Fruit fly (Drosophila melanogaster) whole organism, prepupa: ENCODE data around the gene CG44532.

ENCODE experiments used
- Blimp-1 ChIP-seq: fragments of 200-800 bp; sonication (Bioruptor generic); optimal IDR thresholded peaks from 3 replicates; lab custom pipeline; 2017; ENCODE audit warnings: missing biosample characterization, missing genetic modification characterization, mild to moderate bottlenecking, moderate library complexity, missing genetic modification reagents
- CG10669 ChIP-seq: fragments of 200-800 bp; sonication (Bioruptor generic); optimal IDR thresholded peaks from 3 replicates; lab custom pipeline; 2018; ENCODE audit warnings: missing biosample characterization, mild to moderate bottlenecking, missing genetic modification characterization, moderate library complexity
- CG11294 ChIP-seq: fragments of 200-800 bp; sonication (Bioruptor generic); IDR thresholded peaks from 2 replicates; pipeline ENCODE4 v1.3.6; 2022; ENCODE audit warnings: missing biosample characterization, missing genetic modification characterization
- CG11902 ChIP-seq: fragments of 200-800 bp; sonication (Bioruptor generic); optimal IDR thresholded peaks from 3 replicates; lab custom pipeline; 2016; ENCODE audit warnings: missing biosample characterization, missing genetic modification characterization
- CG15336 ChIP-seq: fragments of 200-800 bp; sonication (Bioruptor generic); IDR thresholded peaks from 2 replicates; pipeline ENCODE4 v1.3.6; 2022; ENCODE audit warnings: missing biosample characterization, missing genetic modification characterization
- CG16779 ChIP-seq: fragments of 200-800 bp; sonication (Bioruptor generic); optimal IDR thresholded peaks from 3 replicates; lab custom pipeline; 2017; ENCODE audit warnings: missing biosample characterization, mild to moderate bottlenecking, missing genetic modification characterization
- CG3032 ChIP-seq: fragments of 200-800 bp; optimal IDR thresholded peaks from 2 replicates; lab custom pipeline; 2019; ENCODE audit warnings: missing biosample characterization, mild to moderate bottlenecking, missing genetic modification characterization, moderate library complexity
- CG31627 ChIP-seq: fragments of 200-800 bp; sonication (Bioruptor generic); optimal IDR thresholded peaks from 3 replicates; lab custom pipeline; 2016; ENCODE audit warnings: missing biosample characterization, missing genetic modification characterization
- CG32006 ChIP-seq: fragments of 200-800 bp; sonication (Bioruptor generic); optimal IDR thresholded peaks from 3 replicates; lab custom pipeline; 2017; ENCODE audit warnings: missing biosample characterization, mild to moderate bottlenecking, missing genetic modification characterization
- CG34406 ChIP-seq: fragments of 200-800 bp; sonication (Bioruptor generic); optimal IDR thresholded peaks from 3 replicates; lab custom pipeline; 2016; ENCODE audit warnings: missing biosample characterization, missing genetic modification characterization
- CG3919 ChIP-seq: fragments of 200-800 bp; sonication (Bioruptor generic); optimal IDR thresholded peaks from 3 replicates; lab custom pipeline; 2016; ENCODE audit warnings: missing biosample characterization, missing genetic modification characterization
- CG4318 ChIP-seq: fragments of 200-800 bp; sonication (Bioruptor generic); optimal IDR thresholded peaks from 3 replicates; lab custom pipeline; 2017; ENCODE audit warnings: missing biosample characterization, mild to moderate bottlenecking, missing genetic modification characterization
- CG6163 ChIP-seq: fragments of 200-800 bp; sonication (Bioruptor generic); IDR thresholded peaks from 3 replicates; pipeline ENCODE4 v1.3.6; 2022; ENCODE audit warnings: missing biosample characterization, missing genetic modification characterization
- CG6276 ChIP-seq: fragments of 200-800 bp; sonication (Bioruptor generic); optimal IDR thresholded peaks from 2 replicates; lab custom pipeline; 2017; ENCODE audit warnings: missing biosample characterization, mild to moderate bottlenecking, missing genetic modification characterization
- CG6792 ChIP-seq: fragments of 200-800 bp; sonication (Bioruptor generic); optimal IDR thresholded peaks from 3 replicates; lab custom pipeline; 2016; ENCODE audit warnings: missing biosample characterization, missing genetic modification characterization
- CG6808 ChIP-seq: fragments of 200-800 bp; sonication (Bioruptor generic); optimal IDR thresholded peaks from 3 replicates; lab custom pipeline; 2017; ENCODE audit warnings: missing biosample characterization, missing genetic modification characterization, mild to moderate bottlenecking, moderate library complexity, missing genetic modification reagents
- CG7368 ChIP-seq: fragments of 200-800 bp; sonication (Bioruptor generic); optimal IDR thresholded peaks from 3 replicates; lab custom pipeline; 2016; ENCODE audit warnings: missing biosample characterization, missing genetic modification characterization
- CG8119 ChIP-seq: fragments of 200-800 bp; sonication (Bioruptor generic); IDR thresholded peaks from 3 replicates; pipeline ENCODE4 v1.3.6; 2022; ENCODE audit warnings: missing biosample characterization, missing genetic modification characterization
- CG8319 ChIP-seq: fragments of 200-800 bp; sonication (Bioruptor generic); optimal IDR thresholded peaks from 3 replicates; lab custom pipeline; 2016; ENCODE audit warnings: missing biosample characterization, missing genetic modification characterization
- CG8632 ChIP-seq: fragments of 200-800 bp; sonication (Bioruptor generic); optimal IDR thresholded peaks from 3 replicates; lab custom pipeline; 2016; ENCODE audit warnings: missing biosample characterization, missing genetic modification characterization
- CG9139 ChIP-seq: fragments of 200-800 bp; sonication (Bioruptor generic); optimal IDR thresholded peaks from 3 replicates; lab custom pipeline; 2017; ENCODE audit warnings: missing biosample characterization, mild to moderate bottlenecking, missing genetic modification characterization
- Eip75B ChIP-seq: fragments of 200-800 bp; sonication (Bioruptor generic); optimal IDR thresholded peaks from 3 replicates; lab custom pipeline; 2016; ENCODE audit warnings: missing biosample characterization, missing genetic modification characterization
- Eip78C ChIP-seq: fragments of 200-800 bp; sonication (Bioruptor generic); peaks from one replicate; lab custom pipeline; 2016; ENCODE audit warnings: missing biosample characterization, missing genetic modification characterization
- Eip93F ChIP-seq: fragments of 200-800 bp; sonication (Bioruptor generic); optimal IDR thresholded peaks from 2 replicates; lab custom pipeline; 2016; ENCODE audit warnings: missing biosample characterization, mild to moderate bottlenecking, missing genetic modification characterization
- Ets21C ChIP-seq: fragments of 200-800 bp; sonication (Bioruptor generic); optimal IDR thresholded peaks from 3 replicates; lab custom pipeline; 2016; ENCODE audit warnings: missing biosample characterization, missing genetic modification characterization
- Ets96B ChIP-seq: fragments of 200-800 bp; optimal IDR thresholded peaks from 2 replicates; lab custom pipeline; 2019; ENCODE audit warnings: missing biosample characterization, mild to moderate bottlenecking, missing genetic modification characterization, moderate library complexity
- Gug ChIP-seq: fragments of 200-800 bp; sonication (Bioruptor generic); IDR thresholded peaks from 2 replicates; pipeline ENCODE4 v1.3.6; 2022; ENCODE audit warnings: missing biosample characterization, missing genetic modification characterization
- Hr38 ChIP-seq: sonication (Bioruptor generic); optimal IDR thresholded peaks from 2 replicates; lab custom pipeline; 2016; ENCODE audit warnings: missing biosample characterization, missing genetic modification characterization
- Hr39 ChIP-seq: fragments of 200-800 bp; sonication (Bioruptor generic); optimal IDR thresholded peaks from 2 replicates; lab custom pipeline; 2016; ENCODE audit warnings: missing biosample characterization, missing genetic modification characterization
- Hr4 ChIP-seq: fragments of 200-800 bp; sonication (Bioruptor generic); optimal IDR thresholded peaks from 3 replicates; lab custom pipeline; 2016; ENCODE audit warnings: missing biosample characterization, missing genetic modification characterization
- Lpt ChIP-seq: fragments of 200-800 bp; sonication (Bioruptor generic); optimal IDR thresholded peaks from 3 replicates; lab custom pipeline; 2016; ENCODE audit warnings: missing biosample characterization, missing genetic modification characterization
- Met ChIP-seq: fragments of 200-800 bp; sonication (Bioruptor generic); optimal IDR thresholded peaks from 3 replicates; lab custom pipeline; 2016; ENCODE audit warnings: missing biosample characterization, missing genetic modification characterization
- OdsH ChIP-seq: fragments of 200-800 bp; sonication (Bioruptor generic); optimal IDR thresholded peaks from 3 replicates; lab custom pipeline; 2016; ENCODE audit warnings: missing biosample characterization, missing genetic modification characterization
- Sox102F ChIP-seq: fragments of 200-800 bp; sonication (Bioruptor generic); optimal IDR thresholded peaks from 2 replicates; lab custom pipeline; 2016; ENCODE audit warnings: missing biosample characterization, mild to moderate bottlenecking, missing genetic modification characterization
- Sox14 ChIP-seq: fragments of 200-800 bp; sonication (Bioruptor generic); optimal IDR thresholded peaks from 3 replicates; lab custom pipeline; 2016; ENCODE audit warnings: missing biosample characterization, missing genetic modification characterization
- dac ChIP-seq: fragments of 200-800 bp; sonication (Bioruptor generic); optimal IDR thresholded peaks from 2 replicates; lab custom pipeline; 2017; ENCODE audit warnings: missing biosample characterization, mild to moderate bottlenecking, missing genetic modification characterization
- dsx ChIP-seq: fragments of 200-800 bp; optimal IDR thresholded peaks from 3 replicates; lab custom pipeline; 2019; ENCODE audit warnings: missing biosample characterization, mild to moderate bottlenecking, missing genetic modification characterization, moderate library complexity; ENCODE audit not compliant: poor library complexity, severe bottlenecking
- eg ChIP-seq: fragments of 200-800 bp; sonication (Bioruptor generic); IDR thresholded peaks from 3 replicates; pipeline ENCODE4 v1.3.6; 2022; ENCODE audit warnings: missing biosample characterization, missing genetic modification characterization
- esn ChIP-seq: fragments of 200-800 bp; sonication (Bioruptor generic); optimal IDR thresholded peaks from 2 replicates; lab custom pipeline; 2016; ENCODE audit warnings: missing biosample characterization, mild to moderate bottlenecking, missing genetic modification characterization, moderate library complexity
- fd59A ChIP-seq: fragments of 200-800 bp; sonication (Bioruptor generic); optimal IDR thresholded peaks from 2 replicates; lab custom pipeline; 2017; ENCODE audit warnings: missing biosample characterization, mild to moderate bottlenecking, missing genetic modification characterization, missing genetic modification reagents
- lz ChIP-seq: fragments of 200-800 bp; sonication (Bioruptor generic); optimal IDR thresholded peaks from 3 replicates; lab custom pipeline; 2016; ENCODE audit warnings: missing biosample characterization, missing genetic modification characterization
- net ChIP-seq: fragments of 200-800 bp; sonication (Bioruptor generic); optimal IDR thresholded peaks from 3 replicates; lab custom pipeline; 2016; ENCODE audit warnings: missing biosample characterization, missing genetic modification characterization
- pdm3 ChIP-seq: fragments of 200-800 bp; sonication (Bioruptor generic); optimal IDR thresholded peaks from 3 replicates; lab custom pipeline; 2016; ENCODE audit warnings: missing biosample characterization, missing genetic modification characterization
- salr ChIP-seq, 2 experiments: fragments of 200-800 bp; sonication (Bioruptor generic); optimal IDR thresholded peaks; 3 replicates each; lab custom pipeline; 2016 to 2018; ENCODE audit warnings: missing biosample characterization in 2 of 2, missing genetic modification characterization in 2 of 2, mild to moderate bottlenecking in 1 of 2
- spab ChIP-seq: fragments of 200-800 bp; sonication (Bioruptor generic); optimal IDR thresholded peaks from 2 replicates; lab custom pipeline; 2017; ENCODE audit warnings: missing biosample characterization, mild to moderate bottlenecking, missing genetic modification characterization, missing genetic modification reagents
- topi ChIP-seq: fragments of 200-800 bp; sonication (Bioruptor generic); optimal IDR thresholded peaks from 3 replicates; lab custom pipeline; 2016; ENCODE audit warnings: missing biosample characterization, missing genetic modification characterization
- vri ChIP-seq: fragments of 200-800 bp; sonication (Bioruptor generic); optimal IDR thresholded peaks from 3 replicates; lab custom pipeline; 2016; ENCODE audit warnings: missing biosample characterization, mild to moderate bottlenecking, missing genetic modification characterization

CG44532 gene

dm6 chrX:9136776-9137550, 24.9 kb upstream of the CG44532 start (continued):
- TF ChIP-seq CG15336 (GFP tag; lab: Robert Waterston, UW) (peak; percentile 54), Gug (GFP tag; lab: Robert Waterston, UW) (no peak), CG34406 (no peak), Eip93F (GFP tag; lab: Kevin White, UChicago) (no peak), Ets21C (no peak), CG8632 (GFP tag; lab: Kevin White, UChicago) (no peak), topi (GFP tag; lab: Kevin White, UChicago) (no peak), CG7368 (GFP tag; lab: Kevin White, UChicago) (no peak), CG6276 (GFP tag; lab: Kevin White, UChicago) (no peak)

DNA sequence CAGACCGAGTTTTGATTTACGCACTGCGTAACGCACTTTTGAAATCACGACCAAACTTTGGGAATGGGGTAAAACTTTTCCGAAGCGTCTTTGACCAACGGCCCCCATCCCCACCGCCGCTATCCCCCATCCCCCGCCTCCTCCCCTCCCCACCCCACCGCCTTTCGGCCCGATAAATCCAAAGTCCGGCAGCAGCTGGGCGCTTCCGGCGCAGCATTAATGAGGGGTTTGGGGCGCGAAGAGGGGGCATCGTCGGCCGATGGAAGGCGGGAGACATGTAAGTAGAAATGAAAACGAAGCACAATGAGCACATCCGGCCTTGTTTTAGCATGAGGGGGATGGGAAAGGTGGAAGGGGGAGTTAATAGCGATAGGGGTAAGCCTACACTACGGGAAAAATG, 22.8 kb upstream of the CG44532 start:
- TF ChIP-seq Ets21C = no peak
- TF ChIP-seq CG31627 (GFP tag; lab: Kevin White, UChicago) = no peak
- no peak for TF ChIP-seq CG11902 (GFP tag; lab: Kevin White, UChicago)
- TF ChIP-seq CG6163 = no peak
- TF ChIP-seq Eip78C (GFP tag; lab: Kevin White, UChicago) = no peak
- TF ChIP-seq CG16779 (tag; lab: Kevin White, UChicago) = peak; percentile 68
- TF ChIP-seq CG34406 = no peak
- peak; percentile 77 for TF ChIP-seq CG6808 (GFP tag; lab: Kevin White, UChicago)
- TF ChIP-seq CG9139 (GFP tag; lab: Kevin White, UChicago) = peak; percentile 81
- TF ChIP-seq vri (GFP tag; lab: Kevin White, UChicago) = no peak
- TF ChIP-seq net (GFP tag; lab: Kevin White, UChicago) = peak; percentile 47
- TF ChIP-seq Ets96B (tag; lab: Kevin White, UChicago) = no peak
- TF ChIP-seq topi (GFP tag; lab: Kevin White, UChicago) = no peak
- TF ChIP-seq dac = no peak
- TF ChIP-seq Eip75B (GFP tag; lab: Kevin White, UChicago) = no peak
- TF ChIP-seq Sox102F = no peak
- peak; percentile 33 for TF ChIP-seq spab (GFP tag; lab: Kevin White, UChicago)
- TF ChIP-seq eg (GFP tag; lab: Robert Waterston, UW) = peak; percentile 32; the same call in 1 of the 3 replicates
- no peak for TF ChIP-seq Sox14 (GFP tag; lab: Kevin White, UChicago)
- no peak for TF ChIP-seq CG8319 (GFP tag; lab: Kevin White, UChicago)
- TF ChIP-seq CG11294 (GFP tag; lab: Robert Waterston, UW) = no peak
- peak; percentile 33 for TF ChIP-seq CG7368 (GFP tag; lab: Kevin White, UChicago)
- TF ChIP-seq Eip93F (GFP tag; lab: Kevin White, UChicago) = no peak
- no peak for TF ChIP-seq Blimp-1 (GFP tag; lab: Kevin White, UChicago)
- TF ChIP-seq CG15336 (GFP tag; lab: Robert Waterston, UW) = no peak
- TF ChIP-seq lz (GFP tag; lab: Kevin White, UChicago) = no peak
- no peak for TF ChIP-seq CG6792 (GFP tag; lab: Kevin White, UChicago)
- TF ChIP-seq salr (GFP tag; optimal IDR thresholded peaks at IDR 0.05; lab: Kevin White, UChicago) = peak in 1 of 2 experiments; percentile 30
- no peak for TF ChIP-seq Met (GFP tag; lab: Kevin White, UChicago)
- no peak for TF ChIP-seq Hr38 (GFP tag; lab: Kevin White, UChicago)
- TF ChIP-seq fd59A (GFP tag; lab: Kevin White, UChicago) = no peak
- TF ChIP-seq CG4318 (GFP tag; lab: Kevin White, UChicago) = no peak
- peak; percentile 45; the same call in 1 of the 2 replicates for TF ChIP-seq Gug (GFP tag; lab: Robert Waterston, UW)
- TF ChIP-seq OdsH = no peak
- no peak for TF ChIP-seq dsx (GFP tag; lab: Kevin White, UChicago)
- no peak for TF ChIP-seq Lpt
- TF ChIP-seq CG32006 (GFP tag; lab: Kevin White, UChicago) = peak; percentile 0
- TF ChIP-seq CG3919 (GFP tag; lab: Kevin White, UChicago) = no peak
- no peak for TF ChIP-seq esn
- TF ChIP-seq CG8119 (GFP tag; lab: Robert Waterston, UW) = 0 out of 3 replicates have a peak, but pooled peaks have one; percentile 17
- no peak for TF ChIP-seq pdm3
- TF ChIP-seq Hr39 (GFP tag; lab: Kevin White, UChicago) = no peak
- peak; percentile 41 for TF ChIP-seq CG10669 (GFP tag; lab: Kevin White, UChicago)
- no peak for TF ChIP-seq CG8632 (GFP tag; lab: Kevin White, UChicago)
- TF ChIP-seq CG6276 (GFP tag; lab: Kevin White, UChicago) = peak; percentile 73
- peak; percentile 1 for TF ChIP-seq CG3032 (tag; lab: Kevin White, UChicago)
- no peak for TF ChIP-seq Hr4 (GFP tag; lab: Kevin White, UChicago)
